Fruit fly (Drosophila melanogaster): ENCODE data around the gene CG9257.

Gene CG9257

DNA sequence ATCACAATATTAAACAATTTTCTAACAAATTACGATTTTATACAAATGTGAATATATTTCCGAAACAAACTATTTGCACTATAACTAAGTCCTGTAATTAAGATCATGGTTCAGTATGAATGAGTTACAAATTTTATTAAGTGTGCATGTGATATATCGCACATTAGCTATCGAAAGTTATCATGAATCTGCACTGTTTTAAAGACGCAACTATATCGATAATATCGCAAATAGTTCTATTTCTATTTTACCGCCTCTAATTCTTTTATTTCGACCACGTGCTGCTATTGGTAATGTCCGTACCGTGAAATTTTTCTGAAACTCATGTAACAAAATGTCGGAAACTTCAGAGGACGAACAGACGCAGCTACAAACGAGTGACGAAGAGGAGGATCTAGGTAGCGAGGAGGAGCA lies 40.4 kb downstream of the CG9257 start, which contains the start of gene pths (continued):
- TF ChIP-seq CG8290 (GFP tag; optimal IDR thresholded peaks at IDR 0.05) (peak; percentile 45), CG8290 (tag; optimal IDR thresholded peaks at IDR 0.05) (peak in 1 of 2 experiments; percentile 84), Jarid2 (GFP tag; optimal IDR thresholded peaks at IDR 0.05) (no peak), aop (GFP tag; IDR thresholded peaks at IDR 0.05) (no peak), CG17829 (tag; optimal IDR thresholded peaks at IDR 0.05) (peak; percentile 39), hkb (optimal IDR thresholded peaks at IDR 0.05) (no peak), hkb (GFP tag; IDR thresholded peaks at IDR 0.05) (no peak), h (optimal IDR thresholded peaks at IDR 0.05) (no peak), CG17385 (GFP tag; optimal IDR thresholded peaks at IDR 0.05) (no peak), CG4730 (GFP tag; IDR thresholded peaks at IDR 0.05) (no peak), tll (GFP tag; optimal IDR thresholded peaks at IDR 0.05) (no peak), TFAM (GFP tag; optimal IDR thresholded peaks at IDR 0.05) (no peak), fd64A (GFP tag; optimal IDR thresholded peaks at IDR 0.05) (no peak), lov (optimal IDR thresholded peaks at IDR 0.05) (no peak), lov (GFP tag; IDR thresholded peaks at IDR 0.05) (no peak), danr (GFP tag; IDR thresholded peaks at IDR 0.05) (no peak), Gsc (GFP tag; IDR thresholded peaks at IDR 0.05) (no peak), CG4360 (GFP tag; IDR thresholded peaks at IDR 0.05) (no peak), gsb-n (tag; optimal IDR thresholded peaks at IDR 0.05) (no peak), tup (GFP tag; optimal IDR thresholded peaks at IDR 0.05) (no peak), tin (GFP tag; optimal IDR thresholded peaks at IDR 0.05) (peak; percentile 42), pb (GFP tag; optimal IDR thresholded peaks at IDR 0.05) (no peak), MBD-R2 (GFP tag; IDR thresholded peaks at IDR 0.05) (peak; percentile 39), tgo (GFP tag; IDR thresholded peaks at IDR 0.05) (0 out of 3 replicates have a peak, but pooled peaks have one; percentile 25), NFAT (GFP tag; IDR thresholded peaks at IDR 0.05) (peak; percentile 54), CG14860 (GFP tag; IDR thresholded peaks at IDR 0.05; ENCODE audit: partially characterized antibody) (peak; percentile 57; the same call in 2 of the 3 replicates), Gug (GFP tag; IDR thresholded peaks at IDR 0.05) (no peak), kni (GFP tag; optimal IDR thresholded peaks at IDR 0.05) (no peak), CG10959 (GFP tag; IDR thresholded peaks at IDR 0.05) (no peak), stc (GFP tag; IDR thresholded peaks at IDR 0.05) (no peak), jumu (GFP tag; optimal IDR thresholded peaks at IDR 0.05) (peak; percentile 58), D (optimal IDR thresholded peaks at IDR 0.05) (no peak), D (GFP tag; optimal IDR thresholded peaks at IDR 0.05) (no peak), CG32767 (GFP tag; IDR thresholded peaks at IDR 0.05) (no peak), CG13775 (GFP tag; optimal IDR thresholded peaks at IDR 0.05) (peak; percentile 8), sug (tag; optimal IDR thresholded peaks at IDR 0.05) (peak; percentile 50), Dfd (GFP tag; optimal IDR thresholded peaks at IDR 0.05) (peak in 1 of 2 experiments; percentile 73), CG16779 (GFP tag; IDR thresholded peaks at IDR 0.05) (no peak), lilli (GFP tag; optimal IDR thresholded peaks at IDR 0.05) (peak; percentile 44), cad (GFP tag; optimal IDR thresholded peaks at IDR 0.05) (no peak), chif (GFP tag; optimal IDR thresholded peaks at IDR 0.05) (peak in 1 of 2 experiments; percentile 38), CG5245 (GFP tag; optimal IDR thresholded peaks at IDR 0.05) (no peak), wek (GFP tag; optimal IDR thresholded peaks at IDR 0.05) (no peak), eve (GFP tag; optimal IDR thresholded peaks at IDR 0.05) (no peak), CG34376 (GFP tag; optimal IDR thresholded peaks at IDR 0.05) (no peak), CG10431 (GFP tag; optimal IDR thresholded peaks at IDR 0.05) (no peak), CG1647 (GFP tag; optimal IDR thresholded peaks at IDR 0.05) (no peak), Abd-B (GFP tag; optimal IDR thresholded peaks at IDR 0.05) (no peak), Scr (GFP tag; IDR thresholded peaks at IDR 0.05; ENCODE audit: partially characterized antibody) (peak; percentile 77), CG15011 (GFP tag; optimal IDR thresholded peaks at IDR 0.05) (no peak), CG1603 (tag; optimal IDR thresholded peaks at IDR 0.05) (peak; percentile 95), Vsx1 (GFP tag; optimal IDR thresholded peaks at IDR 0.05) (no peak), sqz (GFP tag; optimal IDR thresholded peaks at IDR 0.05) (no peak), ERR (GFP tag; optimal IDR thresholded peaks at IDR 0.05) (peak; percentile 40)

Measured in whole organism, embryonic.